Worm (Caenorhabditis elegans): Measurements from ENCODE around the gene T27E4.7.

T27E4.7 gene

DNA sequence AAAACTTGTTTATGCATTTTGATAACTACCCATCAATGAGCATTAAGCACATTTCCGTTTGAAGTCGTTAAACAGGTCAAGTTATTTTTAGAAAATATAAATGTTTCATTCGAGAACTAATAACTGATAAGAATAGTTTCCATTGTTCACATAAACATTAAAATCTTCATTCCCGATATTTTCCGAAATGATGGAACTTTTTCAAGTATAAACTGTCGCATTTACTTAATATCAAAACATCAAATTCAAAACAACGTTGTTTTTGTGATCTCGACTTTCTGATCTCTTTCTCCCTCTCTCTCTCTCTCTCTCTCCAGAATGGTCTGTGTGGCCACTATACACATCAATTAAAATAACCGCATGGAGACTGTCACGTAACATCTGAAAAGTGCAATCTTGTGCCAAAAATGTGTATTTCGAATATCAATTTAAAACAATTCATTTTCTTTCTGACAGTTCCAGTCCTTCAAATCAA lies 1.7 kb downstream of the T27E4.7 start:
- TF ChIP-seq nhr-28 (tag; optimal IDR thresholded peaks at IDR 0.05) (no peak), ztf-11 (tag; optimal IDR thresholded peaks at IDR 0.05) (no peak), lin-13 (tag; optimal IDR thresholded peaks at IDR 0.05) (no peak), flh-1 (GFP tag; optimal IDR thresholded peaks at IDR 0.05) (no peak), nhr-237 (tag; optimal IDR thresholded peaks at IDR 0.05) (no peak), mab-5 (tag; optimal IDR thresholded peaks at IDR 0.05) (no peak), ceh-83 (GFP tag; optimal IDR thresholded peaks at IDR 0.05) (no peak), mls-2 (tag; optimal IDR thresholded peaks at IDR 0.05) (no peak), ceh-39 (tag; optimal IDR thresholded peaks at IDR 0.05) (no peak), lsy-2 (tag; optimal IDR thresholded peaks at IDR 0.05) (no peak), drap-1 (GFP tag; optimal IDR thresholded peaks at IDR 0.05) (no peak), bed-3 (GFP tag; optimal IDR thresholded peaks at IDR 0.05) (no peak)

DNA sequence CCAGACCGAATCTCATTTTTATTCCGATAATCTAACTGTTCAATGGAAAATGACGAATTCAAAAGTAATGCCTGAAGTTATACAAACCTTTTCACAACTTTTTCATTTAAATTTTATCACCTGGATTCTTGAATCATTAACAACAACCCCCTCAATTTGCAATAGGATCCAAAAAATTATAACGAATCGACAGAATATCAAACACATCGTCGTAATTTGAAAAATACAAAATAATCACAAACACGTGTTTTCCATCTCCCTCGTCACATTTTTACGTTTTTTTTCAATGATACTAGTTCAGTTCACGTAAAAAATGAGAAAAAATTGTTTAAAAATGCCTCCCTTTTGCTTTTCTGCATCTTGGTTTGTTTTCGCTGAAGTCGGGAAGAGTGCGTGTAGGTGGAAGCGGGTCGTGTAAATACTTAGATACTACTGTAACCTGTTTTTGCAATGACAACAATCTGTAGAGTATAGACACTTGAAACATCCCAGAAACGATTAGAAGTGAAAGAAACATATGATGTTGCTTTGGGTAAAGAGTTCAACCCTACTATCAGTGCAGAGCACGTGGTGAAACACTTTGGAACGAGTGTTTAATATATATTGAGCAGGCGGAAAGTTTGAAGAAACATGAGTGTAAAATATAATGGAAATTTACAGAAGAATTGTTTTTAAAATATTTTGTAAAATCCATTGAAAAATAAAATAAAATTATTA lies 2.6 kb downstream of the T27E4.7 start, which contains the start of gene oac-50:
TSS of gene oac-50 (minus strand) at position 219 of the 717 bp plus-strand sequence.
- TF ChIP-seq mab-5 (tag; optimal IDR thresholded peaks at IDR 0.05) = no peak
- TF ChIP-seq tbx-8 (GFP tag; optimal IDR thresholded peaks at IDR 0.05) = no peak
- no peak for TF ChIP-seq nhr-2 (tag; optimal IDR thresholded peaks at IDR 0.05)
- no peak for TF ChIP-seq sptf-1 (tag; optimal IDR thresholded peaks at IDR 0.05)
- no peak for TF ChIP-seq ceh-83 (GFP tag; optimal IDR thresholded peaks at IDR 0.05)
- TF ChIP-seq elt-3 (tag; optimal IDR thresholded peaks at IDR 0.05) = no peak
- no peak for TF ChIP-seq blmp-1 (tag; optimal IDR thresholded peaks at IDR 0.05)
- TF ChIP-seq cnd-1 (tag; optimal IDR thresholded peaks at IDR 0.05) = no peak
- TF ChIP-seq unc-120 (tag; optimal IDR thresholded peaks at IDR 0.05; ENCODE audit: poor library complexity, severe bottlenecking) = no peak
- no peak for TF ChIP-seq drap-1 (GFP tag; optimal IDR thresholded peaks at IDR 0.05)
- TF ChIP-seq mls-2 (tag; optimal IDR thresholded peaks at IDR 0.05) = no peak
- TF ChIP-seq ham-2 (GFP tag; optimal IDR thresholded peaks at IDR 0.05) = no peak
- TF ChIP-seq bed-3 (GFP tag; optimal IDR thresholded peaks at IDR 0.05) = no peak
- TF ChIP-seq ceh-43 (GFP tag; optimal IDR thresholded peaks at IDR 0.05) = no peak
- TF ChIP-seq pha-4 (tag; optimal IDR thresholded peaks at IDR 0.05) = no peak
- TF ChIP-seq unc-39 (tag; optimal IDR thresholded peaks at IDR 0.05) = no peak

DNA sequence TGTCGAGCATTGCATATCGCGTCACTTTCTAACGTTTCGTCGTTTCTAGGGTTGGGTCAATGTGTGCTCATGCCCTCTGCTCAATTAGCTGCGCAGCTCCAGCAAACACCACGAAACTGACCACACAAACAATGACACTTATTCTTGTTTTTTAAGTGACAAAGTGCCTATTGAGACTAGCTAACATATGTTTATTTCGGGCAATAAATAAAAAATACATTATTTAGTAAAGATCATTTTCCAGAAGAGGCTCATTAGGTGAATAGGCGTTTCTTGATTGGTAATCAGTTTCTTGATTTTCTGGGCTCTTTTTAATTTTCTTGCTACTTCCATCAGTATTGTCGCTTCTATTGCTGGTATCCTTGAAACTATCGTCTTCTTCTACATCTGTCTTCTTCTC lies 6.4 kb downstream of the T27E4.7 start, which contains the start of gene T27E4.5:
TSS of gene T27E4.5 (minus strand) at position 101 of the 400 bp plus-strand sequence.
- TF ChIP-seq ztf-11 (tag; optimal IDR thresholded peaks at IDR 0.05) (no peak), lin-13 (tag; optimal IDR thresholded peaks at IDR 0.05) (no peak), unc-120 (tag; optimal IDR thresholded peaks at IDR 0.05; ENCODE audit: poor library complexity, severe bottlenecking) (no peak), ces-1 (GFP tag; optimal IDR thresholded peaks at IDR 0.05) (no peak), ceh-83 (GFP tag; optimal IDR thresholded peaks at IDR 0.05) (no peak), elt-1 (tag; optimal IDR thresholded peaks at IDR 0.05; ENCODE audit: borderline replicate concordance, insufficient read depth) (no peak)

DNA sequence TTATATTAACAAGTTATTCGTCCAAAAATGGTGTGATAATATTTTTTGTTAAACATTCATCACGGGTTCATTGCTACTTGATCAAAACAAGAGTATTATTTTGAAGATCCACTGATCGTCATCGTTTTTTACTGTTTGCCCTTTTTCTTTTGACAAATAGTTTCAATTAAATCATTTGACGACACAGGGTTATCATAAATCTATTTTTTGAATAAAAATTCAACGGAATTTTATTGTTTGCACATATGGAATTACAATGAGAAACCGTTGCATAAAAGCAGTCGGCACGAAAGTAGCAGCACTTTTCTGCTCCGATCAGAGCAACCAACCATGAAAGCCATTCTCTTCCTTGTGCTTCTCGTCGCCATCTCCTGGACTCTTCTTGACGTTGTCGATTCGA lies 8.4 kb downstream of the T27E4.7 start, which contains the start of gene fip-2:
TSS of gene fip-2 (plus strand) at position 301 of the 400 bp plus-strand sequence.
- no peak for TF ChIP-seq nhr-237 (tag; optimal IDR thresholded peaks at IDR 0.05)
- no peak for TF ChIP-seq ces-1 (GFP tag; optimal IDR thresholded peaks at IDR 0.05)
- no peak for TF ChIP-seq mls-2 (tag; optimal IDR thresholded peaks at IDR 0.05)
- no peak for TF ChIP-seq drap-1 (GFP tag; optimal IDR thresholded peaks at IDR 0.05)
- TF ChIP-seq lin-32 (GFP tag; optimal IDR thresholded peaks at IDR 0.05) = no peak
- TF ChIP-seq nhr-12 (tag; optimal IDR thresholded peaks at IDR 0.05) = no peak
- TF ChIP-seq sptf-1 (tag; optimal IDR thresholded peaks at IDR 0.05) = no peak
- no peak for TF ChIP-seq lin-13 (tag; optimal IDR thresholded peaks at IDR 0.05)
- no peak for TF ChIP-seq elt-3 (tag; optimal IDR thresholded peaks at IDR 0.05)
- TF ChIP-seq ceh-43 (GFP tag; optimal IDR thresholded peaks at IDR 0.05) = no peak
- no peak for TF ChIP-seq blmp-1 (tag; optimal IDR thresholded peaks at IDR 0.05)
- no peak for TF ChIP-seq unc-39 (tag; optimal IDR thresholded peaks at IDR 0.05)
- TF ChIP-seq mab-5 (tag; optimal IDR thresholded peaks at IDR 0.05) = no peak
- TF ChIP-seq ham-2 (GFP tag; optimal IDR thresholded peaks at IDR 0.05) = no peak
- no peak for TF ChIP-seq flh-1 (GFP tag; optimal IDR thresholded peaks at IDR 0.05)

- TF ChIP-seq snpc-4 (tag; optimal IDR thresholded peaks at IDR 0.05) (no peak), ces-1 (GFP tag; optimal IDR thresholded peaks at IDR 0.05) (no peak), hlh-1 (tag; optimal IDR thresholded peaks at IDR 0.05) (no peak), flh-1 (GFP tag; optimal IDR thresholded peaks at IDR 0.05) (no peak)
These were observed 10.2 kb downstream of the T27E4.7 start for ce11 chrV:9065915-9066314.

All from whole organism, mixed stage, embryonic.